Worm (Caenorhabditis elegans): ENCODE measurements around the gene Y62H9A.15.
A peak's percentile ranks its signal among the peaks of the same experiment; 100 is the strongest.

Gene Y62H9A.15

ce11 chrX:11937343-11937935 is 27.5 kb upstream of the Y62H9A.15 start (continued):
- peak; percentile 88 for TF ChIP-seq gei-8 (GFP tag; optimal IDR thresholded peaks at IDR 0.05)
- peak; percentile 66 for TF ChIP-seq arid-1 (GFP tag; conservative IDR thresholded peaks at IDR 0.05)
- TF ChIP-seq ceh-20 (GFP tag; IDR thresholded peaks at IDR 0.05), result peak; percentile 95
- TF ChIP-seq ztf-11 (tag; optimal IDR thresholded peaks at IDR 0.05), result peak; percentile 84
- TF ChIP-seq madf-5 (GFP tag; IDR thresholded peaks at IDR 0.05), result peak; percentile 53 to 92; a peak in 3 of 4 replicates
- TF ChIP-seq F10B5.3 (tag; optimal IDR thresholded peaks at IDR 0.05), result peak; percentile 96
- TF ChIP-seq ceh-28 (tag; optimal IDR thresholded peaks at IDR 0.05), result peak; percentile 99
- peak; percentile 98 for TF ChIP-seq nhr-48 (tag; optimal IDR thresholded peaks at IDR 0.05)
- peak; percentile 99 for TF ChIP-seq nhr-102 (tag; optimal IDR thresholded peaks at IDR 0.05)
- TF ChIP-seq nhr-77 (tag; optimal IDR thresholded peaks at IDR 0.05), result peak; percentile 100
- peak; percentile 94 for TF ChIP-seq zfp-3 (GFP tag; conservative IDR thresholded peaks at IDR 0.05)
- peak; percentile 99 for TF ChIP-seq mes-2 (tag; optimal IDR thresholded peaks at IDR 0.05; ENCODE audit: poor library complexity, severe bottlenecking)
- TF ChIP-seq fos-1 (tag; optimal IDR thresholded peaks at IDR 0.05), result peak; percentile 85
- peak; percentile 97 for TF ChIP-seq spr-1 (tag; optimal IDR thresholded peaks at IDR 0.05)
- TF ChIP-seq ceh-82 (tag; optimal IDR thresholded peaks at IDR 0.05), result peak; percentile 66
- TF ChIP-seq mdl-1 (tag; optimal IDR thresholded peaks at IDR 0.05), result peak; percentile 90 to 92
- TF ChIP-seq cey-2 (tag; optimal IDR thresholded peaks at IDR 0.05; ENCODE audit: borderline replicate concordance, insufficient read depth), result peak; percentile 55
- peak; percentile 75 for TF ChIP-seq Y105C5A.15 (GFP tag; IDR thresholded peaks at IDR 0.05)
- TF ChIP-seq lir-3 (tag; optimal IDR thresholded peaks at IDR 0.05), result peak; percentile 90
- TF ChIP-seq aha-1 (tag), result peak; percentile 100
- peak; percentile 95 for TF ChIP-seq tra-1 (GFP tag; IDR thresholded peaks at IDR 0.05)
- TF ChIP-seq php-3 (GFP tag; IDR thresholded peaks at IDR 0.05), result peak; percentile 96
- TF ChIP-seq tag-97 (GFP tag; IDR thresholded peaks at IDR 0.05), result no peak
- peak; percentile 52 for TF ChIP-seq egl-27 (tag; optimal IDR thresholded peaks at IDR 0.05)
- TF ChIP-seq R02D3.7 (tag; optimal IDR thresholded peaks at IDR 0.05), result peak; percentile 1
- peak; percentile 98 for TF ChIP-seq ctbp-1 (GFP tag; IDR thresholded peaks at IDR 0.05)
- TF ChIP-seq hlh-11 (tag; optimal IDR thresholded peaks at IDR 0.05), result peak; percentile 97
- peak; percentile 99 for TF ChIP-seq duxl-1 (tag; optimal IDR thresholded peaks at IDR 0.05; ENCODE audit: poor library complexity)
- TF ChIP-seq hif-1 (tag; optimal IDR thresholded peaks at IDR 0.05), result peak; percentile 82 to 92
- peak; percentile 88 for TF ChIP-seq zfp-2 (tag; optimal IDR thresholded peaks at IDR 0.05)
- peak; percentile 68 for TF ChIP-seq nhr-41 (GFP tag; IDR thresholded peaks at IDR 0.05)
- TF ChIP-seq pqm-1 (tag; optimal IDR thresholded peaks at IDR 0.05), result peak; percentile 68
- no peak for TF ChIP-seq set-16 (GFP tag; IDR thresholded peaks at IDR 0.05)
- TF ChIP-seq F49E8.2 (tag; optimal IDR thresholded peaks at IDR 0.05; ENCODE audit: borderline replicate concordance), result peak; percentile 40
- TF ChIP-seq nhr-6 (tag; optimal IDR thresholded peaks at IDR 0.05), result peak; percentile 98
- TF ChIP-seq T20F7.1 (GFP tag; optimal IDR thresholded peaks at IDR 0.05), result peak; percentile 91
- peak; percentile 95 for TF ChIP-seq ces-1 (GFP tag; optimal IDR thresholded peaks at IDR 0.05)
- peak; percentile 87 for TF ChIP-seq vab-7 (GFP tag; IDR thresholded peaks at IDR 0.05)
- peak; percentile 91 to 100 for TF ChIP-seq unc-62 (GFP tag; optimal IDR thresholded peaks at IDR 0.05 in 1 of 2)
- peak; percentile 93 for TF ChIP-seq unc-62 (tag; optimal IDR thresholded peaks at IDR 0.05)
- TF ChIP-seq mdt-29 (GFP tag; IDR thresholded peaks at IDR 0.05), result peak; percentile 95
- no peak for TF ChIP-seq lim-7 (GFP tag; IDR thresholded peaks at IDR 0.05)
- peak; percentile 99 for TF ChIP-seq hmg-1.1 (GFP tag; IDR thresholded peaks at IDR 0.05)
- TF ChIP-seq lin-1 (GFP tag; IDR thresholded peaks at IDR 0.05), result peak; percentile 95
- TF ChIP-seq lin-15B (tag; optimal IDR thresholded peaks at IDR 0.05), result peak; percentile 41
- TF ChIP-seq dmd-9 (GFP tag; IDR thresholded peaks at IDR 0.05), result peak; percentile 88
- peak; percentile 99 for TF ChIP-seq jun-1 (tag; optimal IDR thresholded peaks at IDR 0.05)
- TF ChIP-seq ztf-7 (tag; optimal IDR thresholded peaks at IDR 0.05), result peak; percentile 97
- TF ChIP-seq mep-1 (tag; optimal IDR thresholded peaks at IDR 0.05), result peak; percentile 100
- TF ChIP-seq nhr-237 (tag; optimal IDR thresholded peaks at IDR 0.05), result peak; percentile 90
- peak; percentile 99 for TF ChIP-seq nhr-42 (GFP tag; IDR thresholded peaks at IDR 0.05)
